Worm (Caenorhabditis elegans) whole organism, L1 larva: Measurements from ENCODE around the gene comt-5.

Source experiments
- ama-1 ChIP-seq: fragments of 150-350 bp; optimal IDR thresholded peaks from 2 replicates; lab custom pipeline; 2014
- blmp-1 ChIP-seq: fragments of 150-350 bp; optimal IDR thresholded peaks from 2 replicates; lab custom pipeline; 2014; ENCODE audit warnings: missing biosample characterization, missing genetic modification characterization
- efl-3 ChIP-seq: fragments of 200-800 bp; sonication (Bioruptor generic); optimal IDR thresholded peaks from 2 replicates; lab custom pipeline; 2018; ENCODE audit warnings: mild to moderate bottlenecking, missing genetic modification characterization, missing compliant biosample characterization
- egl-13 ChIP-seq: sonication (generic microtip); optimal IDR thresholded peaks from 2 replicates; lab custom pipeline; 2016; ENCODE audit warnings: missing genotype, missing genetic modification reagents, missing genetic modification characterization, missing compliant biosample characterization
- lir-3 ChIP-seq: sonication (generic microtip); optimal IDR thresholded peaks from 2 replicates; lab custom pipeline; 2016; ENCODE audit warnings: mild to moderate bottlenecking, missing genetic modification characterization, moderate library complexity, missing compliant biosample characterization; ENCODE audit not compliant: poor library complexity
- nhr-237 ChIP-seq: fragments of 150-350 bp; optimal IDR thresholded peaks from 2 replicates; lab custom pipeline; 2014; ENCODE audit warnings: missing biosample characterization, missing genetic modification characterization
- snpc-4 ChIP-seq: fragments of 150-350 bp; optimal IDR thresholded peaks from 2 replicates; lab custom pipeline; 2014; ENCODE audit warnings: missing biosample characterization, missing genetic modification characterization

- TF ChIP-seq nhr-237 (tag; lab: Kevin White, UChicago) = no peak
- TF ChIP-seq blmp-1 (tag; lab: Kevin White, UChicago) = no peak
- no peak for TF ChIP-seq efl-3 (GFP tag; lab: Kevin White, UChicago)
- TF ChIP-seq snpc-4 (tag; lab: Kevin White, UChicago) = no peak
- TF ChIP-seq ama-1 (lab: Kevin White, UChicago) = no peak
- TF ChIP-seq lir-3 (tag; lab: Kevin White, UChicago) = no peak
- no peak for TF ChIP-seq egl-13 (tag; lab: Kevin White, UChicago)
Measured at ce11 chrV:2068728-2069443, 15.5 kb upstream of the comt-5 start.
